Worm (Caenorhabditis elegans) whole organism, young adult: Measurements from ENCODE around the gene ida-1.

ENCODE experiments used
- F23B12.7 ChIP-seq: sonication (generic microtip); optimal IDR thresholded peaks from 2 replicates; lab custom pipeline; 2017; ENCODE audit warnings: missing genetic modification characterization, mild to moderate bottlenecking, missing compliant biosample characterization, antibody characterized with exemption, moderate library complexity; ENCODE audit not compliant: insufficient read depth
- F39B2.1 ChIP-seq: fragments of 200-800 bp; sonication (Bioruptor generic); IDR thresholded peaks from 2 replicates; pipeline ENCODE4 v1.3.6; 2022; ENCODE audit warnings: missing genetic modification reagents, missing genetic modification characterization, missing compliant biosample characterization
- cebp-1 ChIP-seq, 2 experiments: fragments of 200-800 bp in 1 of 2; sonication (Bioruptor generic) in 1 of 2; sonication (generic microtip) in 1 of 2; IDR thresholded peaks in 1 of 2; optimal IDR thresholded peaks in 1 of 2; 2 replicates each; pipeline versions ENCODE4 v1.3.6 to Lab custom; 2017 to 2022; ENCODE audit warnings: missing compliant biosample characterization in 2 of 2, missing genetic modification characterization in 2 of 2, mild to moderate bottlenecking in 1 of 2, missing genetic modification reagents in 1 of 2, moderate library complexity in 1 of 2
- madf-6 ChIP-seq: fragments of 200-800 bp; sonication (Bioruptor generic); IDR thresholded peaks from 2 replicates; pipeline ENCODE4 v1.3.6; 2022; ENCODE audit warnings: missing genetic modification reagents, missing genetic modification characterization, missing compliant biosample characterization
- snpc-3.4 ChIP-seq: sonication (generic microtip); optimal IDR thresholded peaks from 2 replicates; lab custom pipeline; 2017; ENCODE audit warnings: missing genetic modification characterization, mild to moderate bottlenecking, missing compliant biosample characterization, antibody characterized with exemption, moderate library complexity, missing genotype, missing genetic modification reagents
- tbx-9 ChIP-seq: sonication (generic microtip); optimal IDR thresholded peaks from 2 replicates; lab custom pipeline; 2016; ENCODE audit warnings: borderline replicate concordance, missing genetic modification characterization, inconsistent platforms, missing compliant biosample characterization
- unc-62 ChIP-seq: fragments of 150-350 bp; optimal IDR thresholded peaks from 2 replicates; lab custom pipeline; 2014; ENCODE audit warnings: missing biosample characterization, missing genetic modification reagents, missing genetic modification characterization

- no peak for TF ChIP-seq cebp-1 (GFP tag; IDR thresholded peaks at IDR 0.05; lab: Robert Waterston, UW)
- TF ChIP-seq cebp-1 (tag; optimal IDR thresholded peaks at IDR 0.05; lab: Kevin White, UChicago): no peak
- TF ChIP-seq madf-6: no peak
- TF ChIP-seq F39B2.1 (GFP tag; lab: Robert Waterston, UW): no peak
- TF ChIP-seq F23B12.7 (tag; lab: Kevin White, UChicago): no peak
- no peak for TF ChIP-seq unc-62 (GFP tag; lab: Kevin White, UChicago)
- no peak for TF ChIP-seq snpc-3.4
- no peak for TF ChIP-seq tbx-9 (tag; lab: Kevin White, UChicago)
Observed at ce11 chrIII:5734328-5734727, 21.0 kb upstream of the ida-1 start.
